Fruit fly (Drosophila melanogaster): ENCODE data around the gene CG14650.

The CG14650 gene

dm6 chr3R:4471047-4471751, 34.0 kb downstream of the CG14650 start:
- TF ChIP-seq CG14655 (GFP tag; optimal IDR thresholded peaks at IDR 0.05), result no peak
- no peak for TF ChIP-seq Pif1A (GFP tag; optimal IDR thresholded peaks at IDR 0.05)
- no peak for TF ChIP-seq Snoo (tag; optimal IDR thresholded peaks at IDR 0.05)
- no peak; the same call in 2 of the 3 replicates for TF ChIP-seq CG4496 (GFP tag; IDR thresholded peaks at IDR 0.05)
- no peak for TF ChIP-seq CG34367 (tag; optimal IDR thresholded peaks at IDR 0.05)
- peak; percentile 38 for TF ChIP-seq gl (tag; optimal IDR thresholded peaks at IDR 0.05)
- TF ChIP-seq CG12605 (GFP tag; IDR thresholded peaks at IDR 0.05), result no peak
- TF ChIP-seq CG13204 (GFP tag; optimal IDR thresholded peaks at IDR 0.05), result peak; percentile 49
- TF ChIP-seq Ets98B (GFP tag; IDR thresholded peaks at IDR 0.05), result peak; percentile 16; the same call in 1 of the 2 replicates
- TF ChIP-seq CG15710 (tag; optimal IDR thresholded peaks at IDR 0.05), result no peak
- TF ChIP-seq rn (GFP tag; IDR thresholded peaks at IDR 0.05), result no peak
- no peak for TF ChIP-seq CG9948 (tag; optimal IDR thresholded peaks at IDR 0.05)
- TF ChIP-seq CG32121 (GFP tag; IDR thresholded peaks at IDR 0.05), result no peak
- TF ChIP-seq D1 (tag; optimal IDR thresholded peaks at IDR 0.05), result no peak
- TF ChIP-seq CG8159 (tag; optimal IDR thresholded peaks at IDR 0.05), result no peak
- TF ChIP-seq Pif1B (GFP tag; optimal IDR thresholded peaks at IDR 0.05), result peak; percentile 16
- TF ChIP-seq fd96Ca (GFP tag; IDR thresholded peaks at IDR 0.05), result peak; percentile 41; the same call in 1 of the 3 replicates
- peak; percentile 59 for TF ChIP-seq EcR (GFP tag; optimal IDR thresholded peaks at IDR 0.05)
- no peak for TF ChIP-seq CG10348 (GFP tag; IDR thresholded peaks at IDR 0.05)
- TF ChIP-seq CG8301 (tag; optimal IDR thresholded peaks at IDR 0.05), result no peak
- no peak for TF ChIP-seq CG17806 (tag; optimal IDR thresholded peaks at IDR 0.05)

dm6 chr3R:4471846-4472693, 34.9 kb downstream of the CG14650 start:
- TF ChIP-seq CG13204 (GFP tag; optimal IDR thresholded peaks at IDR 0.05) (peak; percentile 26), fd96Ca (GFP tag; IDR thresholded peaks at IDR 0.05) (0 out of 3 replicates have a peak, but pooled peaks have one; percentile 19), CG4496 (GFP tag; IDR thresholded peaks at IDR 0.05) (no peak)

dm6 chr3R:4472694-4472975, 35.4 kb downstream of the CG14650 start:
- TF ChIP-seq Pif1B (GFP tag; optimal IDR thresholded peaks at IDR 0.05) (no peak), EcR (GFP tag; optimal IDR thresholded peaks at IDR 0.05) (no peak), CG8301 (tag; optimal IDR thresholded peaks at IDR 0.05) (no peak), CG17806 (tag; optimal IDR thresholded peaks at IDR 0.05) (no peak), CG4496 (GFP tag; IDR thresholded peaks at IDR 0.05) (peak; percentile 44; the same call in 1 of the 3 replicates)

DNA sequence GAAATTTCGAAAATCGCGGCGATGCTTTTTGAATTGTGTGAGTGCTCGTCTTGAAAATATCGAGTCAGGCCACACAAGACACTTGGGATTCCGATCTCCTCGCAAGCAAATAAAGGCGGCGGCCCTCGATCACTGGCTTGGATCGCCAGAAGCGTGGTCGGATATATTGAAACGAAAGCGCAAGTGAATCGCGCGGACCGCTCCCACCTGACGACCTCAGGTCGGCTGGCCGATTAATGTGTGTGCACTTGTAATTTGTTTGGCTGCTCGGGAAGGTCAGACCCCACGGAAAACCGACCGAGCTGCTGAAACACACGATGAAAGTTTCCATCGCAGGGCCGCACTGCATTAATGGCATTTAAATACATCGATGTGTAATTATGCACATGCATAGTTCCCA, 38.2 kb downstream of the CG14650 start:
- no peak for TF ChIP-seq CG12605 (GFP tag; IDR thresholded peaks at IDR 0.05)
- TF ChIP-seq Ets98B (GFP tag; IDR thresholded peaks at IDR 0.05), result no peak
- TF ChIP-seq D1 (tag; optimal IDR thresholded peaks at IDR 0.05), result no peak
- TF ChIP-seq fd96Ca (GFP tag; IDR thresholded peaks at IDR 0.05), result no peak
- no peak for TF ChIP-seq CG17806 (tag; optimal IDR thresholded peaks at IDR 0.05)
- no peak for TF ChIP-seq CG32121 (GFP tag; IDR thresholded peaks at IDR 0.05)
- TF ChIP-seq CG9948 (tag; optimal IDR thresholded peaks at IDR 0.05), result no peak
- no peak for TF ChIP-seq Pif1B (GFP tag; optimal IDR thresholded peaks at IDR 0.05)
- no peak for TF ChIP-seq CG14655 (GFP tag; optimal IDR thresholded peaks at IDR 0.05)
- TF ChIP-seq CG8301 (tag; optimal IDR thresholded peaks at IDR 0.05), result no peak
- TF ChIP-seq CG34367 (tag; optimal IDR thresholded peaks at IDR 0.05), result no peak
- TF ChIP-seq CG10348 (GFP tag; IDR thresholded peaks at IDR 0.05), result no peak
- TF ChIP-seq CG15710 (tag; optimal IDR thresholded peaks at IDR 0.05), result no peak

- TF ChIP-seq Pif1B (GFP tag; optimal IDR thresholded peaks at IDR 0.05) (no peak), CG10348 (GFP tag; IDR thresholded peaks at IDR 0.05) (no peak), CG9948 (tag; optimal IDR thresholded peaks at IDR 0.05) (no peak), CG4496 (GFP tag; IDR thresholded peaks at IDR 0.05) (no peak), CG17806 (tag; optimal IDR thresholded peaks at IDR 0.05) (no peak), CG12605 (GFP tag; IDR thresholded peaks at IDR 0.05) (no peak), CG8159 (tag; optimal IDR thresholded peaks at IDR 0.05) (no peak), CG15710 (tag; optimal IDR thresholded peaks at IDR 0.05) (no peak), rn (GFP tag; IDR thresholded peaks at IDR 0.05) (no peak), Snoo (tag; optimal IDR thresholded peaks at IDR 0.05) (no peak), CG13204 (GFP tag; optimal IDR thresholded peaks at IDR 0.05) (no peak), gl (tag; optimal IDR thresholded peaks at IDR 0.05) (no peak), D1 (tag; optimal IDR thresholded peaks at IDR 0.05) (no peak)
These were observed 38.8 kb downstream of the CG14650 start for dm6 chr3R:4476004-4476403.

dm6 chr3R:4478220-4479037, 41.2 kb downstream of the CG14650 start:
- TF ChIP-seq CG32121 (GFP tag; IDR thresholded peaks at IDR 0.05) (peak; percentile 64), Snoo (tag; optimal IDR thresholded peaks at IDR 0.05) (peak; percentile 82), CG13204 (GFP tag; optimal IDR thresholded peaks at IDR 0.05) (peak; percentile 94), Pif1B (GFP tag; optimal IDR thresholded peaks at IDR 0.05) (peak; percentile 87), CG4496 (GFP tag; IDR thresholded peaks at IDR 0.05) (peak; percentile 89), CG34367 (tag; optimal IDR thresholded peaks at IDR 0.05) (peak; percentile 74), CG8301 (tag; optimal IDR thresholded peaks at IDR 0.05) (peak; percentile 71), CG12605 (GFP tag; IDR thresholded peaks at IDR 0.05) (peak; percentile 82), CG8159 (tag; optimal IDR thresholded peaks at IDR 0.05) (peak; percentile 74), gl (tag; optimal IDR thresholded peaks at IDR 0.05) (peak; percentile 45), CG9948 (tag; optimal IDR thresholded peaks at IDR 0.05) (peak; percentile 70), rn (GFP tag; IDR thresholded peaks at IDR 0.05) (peak; percentile 56), CG14655 (GFP tag; optimal IDR thresholded peaks at IDR 0.05) (no peak), EcR (GFP tag; optimal IDR thresholded peaks at IDR 0.05) (peak; percentile 65), CG15710 (tag; optimal IDR thresholded peaks at IDR 0.05) (peak; percentile 73), Ets98B (GFP tag; IDR thresholded peaks at IDR 0.05) (peak; percentile 83), CG17806 (tag; optimal IDR thresholded peaks at IDR 0.05) (peak; percentile 77), Pif1A (GFP tag; optimal IDR thresholded peaks at IDR 0.05) (peak; percentile 92), fd96Ca (GFP tag; IDR thresholded peaks at IDR 0.05) (peak; percentile 80), D1 (tag; optimal IDR thresholded peaks at IDR 0.05) (peak; percentile 34), CG10348 (GFP tag; IDR thresholded peaks at IDR 0.05) (no peak)
